Fruit fly (Drosophila melanogaster): Measurements from ENCODE around the gene PDCD-5.

Gene PDCD-5

DNA sequence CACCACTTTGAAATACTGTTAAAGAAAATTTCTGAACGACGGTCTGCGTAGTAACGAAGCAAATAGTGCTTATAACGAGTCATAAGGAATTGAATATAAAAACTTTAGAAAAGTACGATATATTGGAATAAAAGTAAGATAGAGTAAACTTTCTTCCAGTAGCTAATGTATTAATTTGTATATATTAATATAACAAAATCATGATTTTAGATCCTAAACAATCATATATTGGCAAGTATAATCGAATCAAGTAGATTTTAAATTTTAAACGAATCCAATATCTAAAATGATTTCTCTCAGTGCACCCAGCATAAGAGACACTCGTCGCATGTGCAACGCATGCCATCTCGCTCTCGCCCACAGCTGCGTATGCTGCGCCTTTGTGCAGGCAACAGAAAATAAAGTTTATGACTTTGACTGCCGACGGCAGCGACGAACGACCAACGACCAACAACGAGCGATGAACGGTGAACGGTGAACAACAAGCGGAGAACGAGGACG, 50.5 kb downstream of the PDCD-5 start:
- TF ChIP-seq Rel (GFP tag; optimal IDR thresholded peaks at IDR 0.05): no peak
- no peak for TF ChIP-seq Rel (tag; optimal IDR thresholded peaks at IDR 0.05)
- TF ChIP-seq fru (GFP tag; optimal IDR thresholded peaks at IDR 0.05): peak; percentile 29
- no peak for TF ChIP-seq dl (GFP tag; optimal IDR thresholded peaks at IDR 0.05; ENCODE audit: insufficient read depth in 1 of 2, partially characterized antibody in 2 of 2)
- TF ChIP-seq Dif (GFP tag; optimal IDR thresholded peaks at IDR 0.05; ENCODE audit: partially characterized antibody): peak; percentile 65
- peak; percentile 40 for TF ChIP-seq OdsH (GFP tag; optimal IDR thresholded peaks at IDR 0.05)
- TF ChIP-seq br (GFP tag; optimal IDR thresholded peaks at IDR 0.05): peak; percentile 18
- TF ChIP-seq GATAd (GFP tag; optimal IDR thresholded peaks at IDR 0.05): no peak
- peak; percentile 58 for TF ChIP-seq woc (GFP tag; optimal IDR thresholded peaks at IDR 0.05)
- TF ChIP-seq Hr83 (GFP tag; optimal IDR thresholded peaks at IDR 0.05; ENCODE audit: poor library complexity, severe bottlenecking): peak; percentile 44
- no peak for TF ChIP-seq sv (GFP tag; optimal IDR thresholded peaks at IDR 0.05)
- peak; percentile 45 for TF ChIP-seq Vsx2 (GFP tag; optimal IDR thresholded peaks at IDR 0.05; ENCODE audit: partially characterized antibody)
- peak; percentile 68 for TF ChIP-seq psq (GFP tag; optimal IDR thresholded peaks at IDR 0.05)
- peak; percentile 79 for TF ChIP-seq h (GFP tag; optimal IDR thresholded peaks at IDR 0.05)
- TF ChIP-seq Sp1 (GFP tag; optimal IDR thresholded peaks at IDR 0.05): peak; percentile 80
- TF ChIP-seq HLH106 (tag; optimal IDR thresholded peaks at IDR 0.05): peak; percentile 39
- no peak for TF ChIP-seq jim (GFP tag; optimal IDR thresholded peaks at IDR 0.05)
- no peak for TF ChIP-seq Jra (GFP tag; optimal IDR thresholded peaks at IDR 0.05)
- peak; percentile 61 for TF ChIP-seq rgr (GFP tag; optimal IDR thresholded peaks at IDR 0.05)
- TF ChIP-seq dmrt93B (GFP tag; optimal IDR thresholded peaks at IDR 0.05): peak; percentile 63
- TF ChIP-seq CG9705 (GFP tag; optimal IDR thresholded peaks at IDR 0.05): no peak
- TF ChIP-seq foxo (GFP tag; optimal IDR thresholded peaks at IDR 0.05): peak in 1 of 2 experiments; percentile 63
- TF ChIP-seq brk (GFP tag; optimal IDR thresholded peaks at IDR 0.05): no peak
- no peak for TF ChIP-seq N (GFP tag; optimal IDR thresholded peaks at IDR 0.05)

Data from whole organism, wandering third instar larva.